Worm (Caenorhabditis elegans): ENCODE data around the gene sru-12.

ce11 chrIV:13591645-13592044 is 8.6 kb downstream of the sru-12 start, which contains the start of gene tsp-5:
- TF ChIP-seq let-607 (tag; optimal IDR thresholded peaks at IDR 0.05) (no peak), F23B12.7 (tag; optimal IDR thresholded peaks at IDR 0.05; ENCODE audit: insufficient read depth) (no peak), gei-17 (GFP tag; optimal IDR thresholded peaks at IDR 0.05) (no peak), attf-6 (GFP tag; IDR thresholded peaks at IDR 0.05) (no peak), nfya-2 (GFP tag; IDR thresholded peaks at IDR 0.05) (no peak), let-526 (GFP tag; IDR thresholded peaks at IDR 0.05) (no peak), nfya-1 (tag; optimal IDR thresholded peaks at IDR 0.05; ENCODE audit: borderline replicate concordance, insufficient read depth) (no peak), ets-4 (GFP tag; optimal IDR thresholded peaks at IDR 0.05) (no peak), ztf-3 (GFP tag; optimal IDR thresholded peaks at IDR 0.05) (no peak)
